Worm (Caenorhabditis elegans) whole organism, L4 larva: Measurements from ENCODE around the gene T13F2.2.

ENCODE experiments used
- F10B5.3 ChIP-seq: sonication (generic microtip); optimal IDR thresholded peaks from 2 replicates; lab custom pipeline; 2016; ENCODE audit warnings: mild to moderate bottlenecking, missing genetic modification characterization, missing compliant biosample characterization
- F37D6.2 ChIP-seq: sonication (generic microtip); optimal IDR thresholded peaks from 2 replicates; lab custom pipeline; 2016; ENCODE audit warnings: mild to moderate bottlenecking, missing genetic modification characterization, missing compliant biosample characterization
- R02D3.7 ChIP-seq: fragments of 150-350 bp; sonication (generic microtip); optimal IDR thresholded peaks from 3 replicates; lab custom pipeline; 2014; ENCODE audit warnings: missing biosample characterization, missing genetic modification characterization
- Y48G9A.11 ChIP-seq: fragments of 200-800 bp; sonication (Bioruptor generic); IDR thresholded peaks from 2 replicates; pipeline ENCODE4 v1.3.6; 2022; ENCODE audit warnings: missing genetic modification reagents, missing genetic modification characterization, missing compliant biosample characterization
- ZK337.2 ChIP-seq: fragments of 200-800 bp; sonication (Bioruptor generic); IDR thresholded peaks from 2 replicates; pipeline ENCODE4 v1.3.6; 2022; ENCODE audit warnings: missing genetic modification reagents, missing genetic modification characterization, missing compliant biosample characterization
- ZK546.5 ChIP-seq, 2 experiments: sonication (generic microtip); optimal IDR thresholded peaks; 2 replicates each; lab custom pipeline; 2017; ENCODE audit warnings: missing biosample characterization in 2 of 2, missing genetic modification characterization in 2 of 2
- aha-1 ChIP-seq: fragments of 150-350 bp; peaks from one replicate; lab custom pipeline; 2014; ENCODE audit warnings: missing biosample characterization, missing genetic modification characterization
- aly-2 ChIP-seq: sonication (generic microtip); optimal IDR thresholded peaks from 2 replicates; lab custom pipeline; 2018; ENCODE audit warnings: missing biosample characterization, missing genetic modification characterization
- ceh-20 ChIP-seq: fragments of 200-800 bp; sonication (Bioruptor generic); IDR thresholded peaks from 2 replicates; pipeline ENCODE4 v1.3.6; 2022; ENCODE audit warnings: missing genetic modification reagents, missing genetic modification characterization, missing compliant biosample characterization
- ceh-28 ChIP-seq: fragments of 150-350 bp; optimal IDR thresholded peaks from 2 replicates; lab custom pipeline; 2014; ENCODE audit warnings: missing biosample characterization, missing genetic modification reagents, missing genetic modification characterization
- ceh-44 ChIP-seq: fragments of 200-800 bp; sonication (Bioruptor generic); IDR thresholded peaks from 2 replicates; pipeline ENCODE4 v1.3.6; 2022; ENCODE audit warnings: missing genetic modification reagents, missing genetic modification characterization, missing compliant biosample characterization
- ceh-82 ChIP-seq: sonication (generic microtip); optimal IDR thresholded peaks from 2 replicates; lab custom pipeline; 2017; ENCODE audit warnings: missing biosample characterization, missing genetic modification characterization
- cey-2 ChIP-seq: sonication (generic microtip); optimal IDR thresholded peaks from 3 replicates; lab custom pipeline; 2017; ENCODE audit warnings: missing genetic modification characterization, mild to moderate bottlenecking, missing compliant biosample characterization, antibody characterized with exemption, borderline replicate concordance; ENCODE audit not compliant: insufficient read depth
- ctbp-1 ChIP-seq: fragments of 200-800 bp; sonication (Bioruptor generic); IDR thresholded peaks from 2 replicates; pipeline ENCODE4 v1.3.6; 2022; ENCODE audit warnings: missing genetic modification reagents, missing genetic modification characterization, missing compliant biosample characterization
- daf-12 ChIP-seq: fragments of 150-350 bp; optimal IDR thresholded peaks from 2 replicates; lab custom pipeline; 2014; ENCODE audit warnings: missing biosample characterization, missing genetic modification reagents, missing genetic modification characterization
- daf-19 ChIP-seq: fragments of 200-800 bp; sonication (Bioruptor generic); conservative IDR thresholded peaks from 2 replicates; pipeline ENCODE4 v1.3.6; 2022; ENCODE audit warnings: missing genetic modification characterization, missing compliant biosample characterization
- daf-8 ChIP-seq: fragments of 200-800 bp; sonication (Bioruptor generic); IDR thresholded peaks from 2 replicates; pipeline ENCODE4 v1.3.6; 2022; ENCODE audit warnings: missing genetic modification characterization, missing compliant biosample characterization
- dmd-6 ChIP-seq: fragments of 200-800 bp; sonication (Bioruptor generic); IDR thresholded peaks from 2 replicates; pipeline ENCODE4 v1.3.6; 2022; ENCODE audit warnings: missing genetic modification reagents, missing genetic modification characterization, missing compliant biosample characterization
- dmd-8 ChIP-seq: fragments of 200-800 bp; sonication (Bioruptor generic); IDR thresholded peaks from 2 replicates; pipeline ENCODE4 v1.3.6; 2022; ENCODE audit warnings: missing genetic modification characterization, missing compliant biosample characterization
- dmd-9 ChIP-seq: fragments of 200-800 bp; sonication (Bioruptor generic); IDR thresholded peaks from 2 replicates; pipeline ENCODE4 v1.3.6; 2022; ENCODE audit warnings: missing genetic modification reagents, missing genetic modification characterization, missing compliant biosample characterization
- duxl-1 ChIP-seq: sonication (generic microtip); optimal IDR thresholded peaks from 2 replicates; lab custom pipeline; 2016; ENCODE audit warnings: mild to moderate bottlenecking, missing genetic modification characterization, moderate library complexity, missing compliant biosample characterization; ENCODE audit not compliant: poor library complexity
- fkh-10 ChIP-seq: fragments of 150-350 bp; optimal IDR thresholded peaks from 2 replicates; lab custom pipeline; 2014; ENCODE audit warnings: missing biosample characterization, missing genetic modification reagents, missing genetic modification characterization
- fos-1 ChIP-seq: fragments of 150-350 bp; optimal IDR thresholded peaks from 2 replicates; lab custom pipeline; 2014; ENCODE audit warnings: missing biosample characterization, missing genetic modification characterization
- hmg-1.1 ChIP-seq: fragments of 200-800 bp; sonication (Bioruptor generic); IDR thresholded peaks from 2 replicates; pipeline ENCODE4 v1.3.6; 2022; ENCODE audit warnings: missing genetic modification reagents, missing genetic modification characterization, missing compliant biosample characterization
- lim-7 ChIP-seq: fragments of 200-800 bp; sonication (Bioruptor generic); IDR thresholded peaks from 2 replicates; pipeline ENCODE4 v1.3.6; 2022; ENCODE audit warnings: missing genetic modification characterization, missing compliant biosample characterization
- lin-1 ChIP-seq: fragments of 200-800 bp; sonication (Bioruptor generic); IDR thresholded peaks from 2 replicates; pipeline ENCODE4 v1.3.6; 2022; ENCODE audit warnings: missing genetic modification reagents, missing genetic modification characterization, missing compliant biosample characterization
- lin-29 ChIP-seq: fragments of 200-800 bp; sonication (Bioruptor generic); IDR thresholded peaks from 2 replicates; pipeline ENCODE4 v1.3.6; 2022; ENCODE audit warnings: missing genetic modification reagents, missing genetic modification characterization, missing compliant biosample characterization
- lin-38 ChIP-seq: fragments of 200-800 bp; sonication (Bioruptor generic); IDR thresholded peaks from 2 replicates; pipeline ENCODE4 v1.3.6; 2022; ENCODE audit warnings: missing genetic modification reagents, missing genetic modification characterization, missing compliant biosample characterization
- lsy-2 ChIP-seq, 2 experiments: fragments of 150-350 bp in 1 of 2; sonication (generic microtip) in 1 of 2; optimal IDR thresholded peaks; 2 replicates each; lab custom pipeline; 2014 to 2017; ENCODE audit warnings: missing biosample characterization in 2 of 2, missing genetic modification characterization in 2 of 2
- madf-5 ChIP-seq, 2 experiments: fragments of 200-800 bp; sonication (Bioruptor generic); IDR thresholded peaks; 2 replicates each; pipeline ENCODE4 v1.3.6; 2022; ENCODE audit warnings: missing compliant biosample characterization in 2 of 2, missing genetic modification characterization in 2 of 2
- mdt-29 ChIP-seq: fragments of 200-800 bp; sonication (Bioruptor generic); IDR thresholded peaks from 2 replicates; pipeline ENCODE4 v1.3.6; 2022; ENCODE audit warnings: missing genetic modification reagents, missing genetic modification characterization, missing compliant biosample characterization
- mep-1 ChIP-seq: fragments of 150-350 bp; sonication (generic microtip); optimal IDR thresholded peaks from 3 replicates; lab custom pipeline; 2014; ENCODE audit warnings: missing biosample characterization, missing genetic modification characterization
- mxl-2 ChIP-seq: fragments of 200-800 bp; sonication (Bioruptor generic); conservative IDR thresholded peaks from 2 replicates; pipeline ENCODE4 v1.3.6; 2022; ENCODE audit warnings: missing genetic modification reagents, missing genetic modification characterization, missing compliant biosample characterization
- mxl-3 ChIP-seq: fragments of 200-800 bp; sonication (Bioruptor generic); optimal IDR thresholded peaks from 2 replicates; lab custom pipeline; 2018; ENCODE audit warnings: mild to moderate bottlenecking, missing genetic modification characterization, missing compliant biosample characterization
- nhr-102 ChIP-seq: sonication (generic microtip); optimal IDR thresholded peaks from 2 replicates; lab custom pipeline; 2016; ENCODE audit warnings: mild to moderate bottlenecking, missing genetic modification characterization, moderate library complexity, missing compliant biosample characterization
- nhr-237 ChIP-seq: sonication (generic microtip); optimal IDR thresholded peaks from 2 replicates; lab custom pipeline; 2017; ENCODE audit warnings: missing biosample characterization, missing genetic modification characterization
- nhr-28 ChIP-seq: fragments of 150-350 bp; optimal IDR thresholded peaks from 2 replicates; lab custom pipeline; 2014; ENCODE audit warnings: missing biosample characterization, missing genetic modification characterization
- nhr-42 ChIP-seq: fragments of 200-800 bp; sonication (Bioruptor generic); IDR thresholded peaks from 2 replicates; pipeline ENCODE4 v1.3.6; 2022; ENCODE audit warnings: missing genetic modification characterization, missing compliant biosample characterization
- nhr-76 ChIP-seq: fragments of 150-350 bp; optimal IDR thresholded peaks from 2 replicates; lab custom pipeline; 2014; ENCODE audit warnings: missing biosample characterization, missing genetic modification characterization
- nhr-77 ChIP-seq: fragments of 150-350 bp; optimal IDR thresholded peaks from 2 replicates; lab custom pipeline; 2014; ENCODE audit warnings: missing biosample characterization, missing genetic modification characterization
- php-3 ChIP-seq: fragments of 200-800 bp; sonication (Bioruptor generic); IDR thresholded peaks from 2 replicates; pipeline ENCODE4 v1.3.6; 2022; ENCODE audit warnings: missing genetic modification reagents, missing genetic modification characterization, missing compliant biosample characterization
- pqm-1 ChIP-seq: sonication (generic microtip); optimal IDR thresholded peaks from 2 replicates; lab custom pipeline; 2017; ENCODE audit warnings: missing biosample characterization, missing genetic modification characterization
- rbr-2 ChIP-seq: sonication (generic microtip); optimal IDR thresholded peaks from 2 replicates; lab custom pipeline; 2016; ENCODE audit warnings: missing genotype, missing genetic modification characterization, missing compliant biosample characterization
- set-16 ChIP-seq: fragments of 200-800 bp; sonication (Bioruptor generic); IDR thresholded peaks from 2 replicates; pipeline ENCODE4 v1.3.6; 2022; ENCODE audit warnings: missing genetic modification reagents, missing genetic modification characterization, missing compliant biosample characterization
- skn-1 ChIP-seq: fragments of 150-350 bp; optimal IDR thresholded peaks from 2 replicates; lab custom pipeline; 2014; ENCODE audit warnings: missing biosample characterization, missing genetic modification characterization
- snpc-1.2 ChIP-seq: fragments of 200-800 bp; sonication (Bioruptor generic); IDR thresholded peaks from 2 replicates; pipeline ENCODE4 v1.3.6; 2022; ENCODE audit warnings: missing genetic modification reagents, missing genetic modification characterization, missing compliant biosample characterization
- spr-3 ChIP-seq: fragments of 200-800 bp; sonication (Bioruptor generic); optimal IDR thresholded peaks from 2 replicates; lab custom pipeline; 2018; ENCODE audit warnings: mild to moderate bottlenecking, missing genetic modification characterization, missing compliant biosample characterization
- unc-62 ChIP-seq, 3 experiments: fragments of 150-350 bp in 1 of 3; sonication (generic microtip); optimal IDR thresholded peaks in 2 of 3; peaks in 1 of 3; 1 replicate in 1 of 3; 2 replicates in 2 of 3; lab custom pipeline; 2014 to 2017; ENCODE audit warnings: missing biosample characterization in 3 of 3, missing genetic modification characterization in 3 of 3, missing genetic modification reagents in 3 of 3, missing genotype in 1 of 3
- zag-1 ChIP-seq: fragments of 150-350 bp; optimal IDR thresholded peaks from 2 replicates; lab custom pipeline; 2014; ENCODE audit warnings: missing biosample characterization, missing genetic modification characterization
- zip-2 ChIP-seq: fragments of 150-350 bp; optimal IDR thresholded peaks from 2 replicates; lab custom pipeline; 2014; ENCODE audit warnings: missing biosample characterization, missing genetic modification characterization
- ztf-7 ChIP-seq: fragments of 150-350 bp; optimal IDR thresholded peaks from 2 replicates; lab custom pipeline; 2014; ENCODE audit warnings: missing biosample characterization, missing genetic modification characterization

Gene T13F2.2

ce11 chrIV:9797304-9798003 lies at the start of gene T13F2.2 (continued):
- TF ChIP-seq nhr-237 (tag; lab: Kevin White, UChicago) (no peak), mxl-2 (no peak), ceh-28 (tag; lab: Kevin White, UChicago) (no peak), ZK546.5 (tag; optimal IDR thresholded peaks at IDR 0.05; lab: Kevin White, UChicago) (no peak), daf-12 (tag; lab: Kevin White, UChicago) (no peak), lin-29 (no peak), set-16 (GFP tag; lab: Robert Waterston, UW) (no peak), skn-1 (tag; lab: Kevin White, UChicago) (no peak), ceh-82 (tag; lab: Kevin White, UChicago) (no peak), lin-1 (no peak), duxl-1 (tag; lab: Kevin White, UChicago) (no peak), fos-1 (no peak), cey-2 (tag; lab: Kevin White, UChicago) (no peak), zag-1 (tag; lab: Kevin White, UChicago) (no peak), ceh-44 (GFP tag; lab: Robert Waterston, UW) (no peak), madf-5 (GFP tag; IDR thresholded peaks at IDR 0.05; lab: Robert Waterston, UW) (no peak), ctbp-1 (GFP tag; lab: Robert Waterston, UW) (no peak), spr-3 (GFP tag; lab: Kevin White, UChicago) (no peak), daf-19 (no peak), nhr-102 (tag; lab: Kevin White, UChicago) (no peak), php-3 (GFP tag; lab: Robert Waterston, UW) (peak; percentile 95), ZK337.2 (GFP tag; lab: Robert Waterston, UW) (no peak), dmd-8 (GFP tag; lab: Robert Waterston, UW) (no peak), hmg-1.1 (GFP tag; lab: Robert Waterston, UW) (no peak), unc-62 (GFP tag; optimal IDR thresholded peaks at IDR 0.05 in 1 of 2; lab: Kevin White, UChicago) (peak in 1 of 2 experiments; percentile 2), unc-62 (tag; optimal IDR thresholded peaks at IDR 0.05; lab: Kevin White, UChicago) (no peak), mxl-3 (no peak), snpc-1.2 (GFP tag; lab: Robert Waterston, UW) (no peak), zip-2 (no peak), lsy-2 (tag; optimal IDR thresholded peaks at IDR 0.05; lab: Kevin White, UChicago) (peak in 1 of 2 experiments; percentile 15), fkh-10 (GFP tag; lab: Kevin White, UChicago) (no peak), aly-2 (tag; lab: Kevin White, UChicago) (no peak), rbr-2 (no peak), F10B5.3 (tag; lab: Kevin White, UChicago) (no peak), nhr-77 (tag; lab: Kevin White, UChicago) (peak; percentile 11), R02D3.7 (no peak), F37D6.2 (no peak), nhr-42 (GFP tag; lab: Robert Waterston, UW) (no peak), ceh-20 (GFP tag; lab: Robert Waterston, UW) (no peak), nhr-28 (tag; lab: Kevin White, UChicago) (peak; percentile 72), lim-7 (GFP tag; lab: Robert Waterston, UW) (no peak), daf-8 (GFP tag; lab: Robert Waterston, UW) (no peak), nhr-76 (no peak), lin-38 (GFP tag; lab: Robert Waterston, UW) (0 out of 2 replicates have a peak, but pooled peaks have one; percentile 16), mep-1 (no peak), dmd-9 (GFP tag; lab: Robert Waterston, UW) (no peak), mdt-29 (GFP tag; lab: Robert Waterston, UW) (no peak), Y48G9A.11 (no peak), pqm-1 (tag; lab: Kevin White, UChicago) (peak; percentile 86), ztf-7 (tag; lab: Kevin White, UChicago) (no peak), dmd-6 (GFP tag; lab: Robert Waterston, UW) (peak; percentile 70; the same call in 1 of the 2 replicates), aha-1 (tag; lab: Kevin White, UChicago) (no peak)
